Worm (Caenorhabditis elegans) whole organism, L4 larva: ENCODE measurements around the gene gyf-1.

Source experiments
- F10B5.3 ChIP-seq: sonication (generic microtip); optimal IDR thresholded peaks from 2 replicates; lab custom pipeline; 2016; ENCODE audit warnings: mild to moderate bottlenecking, missing genetic modification characterization, missing compliant biosample characterization
- T26A8.4 ChIP-seq: fragments of 200-800 bp; sonication (Bioruptor generic); IDR thresholded peaks from 2 replicates; pipeline ENCODE4 v1.3.6; 2022; ENCODE audit warnings: missing genetic modification characterization, missing compliant biosample characterization
- Y105C5A.15 ChIP-seq: fragments of 200-800 bp; sonication (Bioruptor generic); IDR thresholded peaks from 2 replicates; pipeline ENCODE4 v1.3.6; 2022; ENCODE audit warnings: missing genetic modification characterization, missing compliant biosample characterization
- Y48G9A.11 ChIP-seq: fragments of 200-800 bp; sonication (Bioruptor generic); IDR thresholded peaks from 2 replicates; pipeline ENCODE4 v1.3.6; 2022; ENCODE audit warnings: missing genetic modification reagents, missing genetic modification characterization, missing compliant biosample characterization
- aha-1 ChIP-seq: fragments of 150-350 bp; peaks from one replicate; lab custom pipeline; 2014; ENCODE audit warnings: missing biosample characterization, missing genetic modification characterization
- ceh-20 ChIP-seq: fragments of 200-800 bp; sonication (Bioruptor generic); IDR thresholded peaks from 2 replicates; pipeline ENCODE4 v1.3.6; 2022; ENCODE audit warnings: missing genetic modification reagents, missing genetic modification characterization, missing compliant biosample characterization
- ceh-62 ChIP-seq: sonication (generic microtip); optimal IDR thresholded peaks from 2 replicates; lab custom pipeline; 2017; ENCODE audit warnings: missing biosample characterization, missing genetic modification characterization
- ceh-82 ChIP-seq: sonication (generic microtip); optimal IDR thresholded peaks from 2 replicates; lab custom pipeline; 2017; ENCODE audit warnings: missing biosample characterization, missing genetic modification characterization
- daf-12 ChIP-seq: fragments of 150-350 bp; optimal IDR thresholded peaks from 2 replicates; lab custom pipeline; 2014; ENCODE audit warnings: missing biosample characterization, missing genetic modification reagents, missing genetic modification characterization
- daf-16 ChIP-seq, 3 experiments: sonication (generic microtip); optimal IDR thresholded peaks; 2 replicates each; lab custom pipeline; 2016 to 2017; ENCODE audit warnings: missing genetic modification characterization in 3 of 3, missing genetic modification reagents in 3 of 3, mild to moderate bottlenecking in 2 of 3, missing compliant biosample characterization in 2 of 3, missing biosample characterization in 1 of 3, moderate library complexity in 1 of 3
- daf-19 ChIP-seq: fragments of 200-800 bp; sonication (Bioruptor generic); conservative IDR thresholded peaks from 2 replicates; pipeline ENCODE4 v1.3.6; 2022; ENCODE audit warnings: missing genetic modification characterization, missing compliant biosample characterization
- dmd-6 ChIP-seq: fragments of 200-800 bp; sonication (Bioruptor generic); IDR thresholded peaks from 2 replicates; pipeline ENCODE4 v1.3.6; 2022; ENCODE audit warnings: missing genetic modification reagents, missing genetic modification characterization, missing compliant biosample characterization
- duxl-1 ChIP-seq: sonication (generic microtip); optimal IDR thresholded peaks from 2 replicates; lab custom pipeline; 2016; ENCODE audit warnings: mild to moderate bottlenecking, missing genetic modification characterization, moderate library complexity, missing compliant biosample characterization; ENCODE audit not compliant: poor library complexity
- dve-1 ChIP-seq: sonication (generic microtip); optimal IDR thresholded peaks from 2 replicates; lab custom pipeline; 2017; ENCODE audit warnings: antibody characterized with exemption, mild to moderate bottlenecking, missing genetic modification characterization, missing compliant biosample characterization; ENCODE audit not compliant: insufficient read depth
- egl-27 ChIP-seq: sonication (generic microtip); optimal IDR thresholded peaks from 3 replicates; lab custom pipeline; 2017; ENCODE audit warnings: missing biosample characterization, missing genetic modification reagents, missing genetic modification characterization
- hif-1 ChIP-seq, 2 experiments: sonication (generic microtip); optimal IDR thresholded peaks; 2 replicates each; lab custom pipeline; 2016 to 2017; ENCODE audit warnings: missing compliant biosample characterization in 2 of 2, missing genetic modification characterization in 2 of 2, missing genetic modification reagents in 2 of 2, missing genotype in 2 of 2, mild to moderate bottlenecking in 1 of 2
- hlh-11 ChIP-seq: fragments of 200-800 bp; sonication (Bioruptor generic); optimal IDR thresholded peaks from 2 replicates; lab custom pipeline; 2018; ENCODE audit warnings: mild to moderate bottlenecking, missing genetic modification characterization, missing compliant biosample characterization
- jun-1 ChIP-seq: fragments of 150-350 bp; optimal IDR thresholded peaks from 2 replicates; lab custom pipeline; 2014; ENCODE audit warnings: missing biosample characterization, missing genetic modification reagents, missing genetic modification characterization
- lin-1 ChIP-seq: fragments of 200-800 bp; sonication (Bioruptor generic); IDR thresholded peaks from 2 replicates; pipeline ENCODE4 v1.3.6; 2022; ENCODE audit warnings: missing genetic modification reagents, missing genetic modification characterization, missing compliant biosample characterization
- lin-39 ChIP-seq: fragments of 150-350 bp; optimal IDR thresholded peaks from 2 replicates; lab custom pipeline; 2014; ENCODE audit warnings: missing biosample characterization, missing genetic modification reagents, missing genetic modification characterization
- madf-5 ChIP-seq, 2 experiments: fragments of 200-800 bp; sonication (Bioruptor generic); IDR thresholded peaks; 2 replicates each; pipeline ENCODE4 v1.3.6; 2022; ENCODE audit warnings: missing compliant biosample characterization in 2 of 2, missing genetic modification characterization in 2 of 2
- madf-9 ChIP-seq: fragments of 200-800 bp; sonication (Bioruptor generic); conservative IDR thresholded peaks from 2 replicates; pipeline ENCODE4 v1.3.6; 2022; ENCODE audit warnings: missing genetic modification reagents, missing genetic modification characterization, missing compliant biosample characterization
- mdl-1 ChIP-seq, 2 experiments: fragments of 150-350 bp in 1 of 2; sonication (generic microtip) in 1 of 2; optimal IDR thresholded peaks; 2 replicates each; lab custom pipeline; 2014 to 2017; ENCODE audit warnings: missing biosample characterization in 2 of 2, missing genetic modification characterization in 2 of 2
- mep-1 ChIP-seq: fragments of 150-350 bp; sonication (generic microtip); optimal IDR thresholded peaks from 3 replicates; lab custom pipeline; 2014; ENCODE audit warnings: missing biosample characterization, missing genetic modification characterization
- nhr-10 ChIP-seq: fragments of 150-350 bp; optimal IDR thresholded peaks from 2 replicates; lab custom pipeline; 2014; ENCODE audit warnings: missing biosample characterization, missing genetic modification characterization
- nhr-28 ChIP-seq: fragments of 150-350 bp; optimal IDR thresholded peaks from 2 replicates; lab custom pipeline; 2014; ENCODE audit warnings: missing biosample characterization, missing genetic modification characterization
- nhr-42 ChIP-seq: fragments of 200-800 bp; sonication (Bioruptor generic); IDR thresholded peaks from 2 replicates; pipeline ENCODE4 v1.3.6; 2022; ENCODE audit warnings: missing genetic modification characterization, missing compliant biosample characterization
- nhr-48 ChIP-seq: sonication (generic microtip); optimal IDR thresholded peaks from 2 replicates; lab custom pipeline; 2016; ENCODE audit warnings: mild to moderate bottlenecking, missing genetic modification characterization, missing compliant biosample characterization
- nhr-76 ChIP-seq: fragments of 150-350 bp; optimal IDR thresholded peaks from 2 replicates; lab custom pipeline; 2014; ENCODE audit warnings: missing biosample characterization, missing genetic modification characterization
- php-3 ChIP-seq: fragments of 200-800 bp; sonication (Bioruptor generic); IDR thresholded peaks from 2 replicates; pipeline ENCODE4 v1.3.6; 2022; ENCODE audit warnings: missing genetic modification reagents, missing genetic modification characterization, missing compliant biosample characterization
- pqm-1 ChIP-seq: sonication (generic microtip); optimal IDR thresholded peaks from 2 replicates; lab custom pipeline; 2017; ENCODE audit warnings: missing biosample characterization, missing genetic modification characterization
- sdz-12 ChIP-seq: fragments of 200-800 bp; sonication (Bioruptor generic); optimal IDR thresholded peaks from 2 replicates; lab custom pipeline; 2018; ENCODE audit warnings: mild to moderate bottlenecking, missing genetic modification characterization, missing compliant biosample characterization
- spr-1 ChIP-seq: sonication (generic microtip); optimal IDR thresholded peaks from 2 replicates; lab custom pipeline; 2016; ENCODE audit warnings: mild to moderate bottlenecking, missing genetic modification characterization, missing compliant biosample characterization
- unc-39 ChIP-seq: sonication (generic microtip); optimal IDR thresholded peaks from 2 replicates; lab custom pipeline; 2017; ENCODE audit warnings: missing biosample characterization, missing genetic modification characterization
- unc-62 ChIP-seq, 3 experiments: fragments of 150-350 bp in 1 of 3; sonication (generic microtip); optimal IDR thresholded peaks in 2 of 3; peaks in 1 of 3; 1 replicate in 1 of 3; 2 replicates in 2 of 3; lab custom pipeline; 2014 to 2017; ENCODE audit warnings: missing biosample characterization in 3 of 3, missing genetic modification characterization in 3 of 3, missing genetic modification reagents in 3 of 3, missing genotype in 1 of 3
- vab-7 ChIP-seq: fragments of 200-800 bp; sonication (Bioruptor generic); IDR thresholded peaks from 2 replicates; pipeline ENCODE4 v1.3.6; 2022; ENCODE audit warnings: missing genetic modification reagents, missing genetic modification characterization, missing compliant biosample characterization
- zip-2 ChIP-seq: fragments of 150-350 bp; optimal IDR thresholded peaks from 2 replicates; lab custom pipeline; 2014; ENCODE audit warnings: missing biosample characterization, missing genetic modification characterization

The gyf-1 gene

ce11 chrII:6654284-6654683, 29.8 kb upstream of the gyf-1 start, which contains the start of gene T19D12.9:
T19D12.9 (minus strand) TSS chrII:6654384.
- TF ChIP-seq zip-2 (tag; lab: Kevin White, UChicago) (no peak), nhr-76 (tag; lab: Kevin White, UChicago) (no peak), aha-1 (tag; lab: Kevin White, UChicago) (no peak), daf-19 (no peak), vab-7 (GFP tag; lab: Robert Waterston, UW) (no peak), ceh-82 (no peak), T26A8.4 (GFP tag; lab: Robert Waterston, UW) (no peak), jun-1 (no peak), hif-1 (tag; optimal IDR thresholded peaks at IDR 0.05; lab: Kevin White, UChicago) (no peak), pqm-1 (tag; lab: Kevin White, UChicago) (no peak), egl-27 (tag; lab: Kevin White, UChicago) (no peak), spr-1 (no peak), lin-1 (no peak), madf-9 (GFP tag; lab: Robert Waterston, UW) (no peak), ceh-20 (GFP tag; lab: Robert Waterston, UW) (no peak), ceh-62 (tag; lab: Kevin White, UChicago) (no peak), mep-1 (tag; lab: Kevin White, UChicago) (no peak), sdz-12 (GFP tag; lab: Kevin White, UChicago) (no peak), nhr-10 (no peak)

ce11 chrII:6658766-6659165, 25.3 kb upstream of the gyf-1 start, which contains the start of gene T19D12.10:
T19D12.10 (minus strand) TSS chrII:6658866.
- TF ChIP-seq unc-39 (tag; lab: Kevin White, UChicago) (no peak), dmd-6 (GFP tag; lab: Robert Waterston, UW) (no peak), unc-62 (GFP tag; optimal IDR thresholded peaks at IDR 0.05 in 1 of 2; lab: Kevin White, UChicago) (peak in 1 of 2 experiments; percentile 42), unc-62 (tag; optimal IDR thresholded peaks at IDR 0.05; lab: Kevin White, UChicago) (no peak)

DNA sequence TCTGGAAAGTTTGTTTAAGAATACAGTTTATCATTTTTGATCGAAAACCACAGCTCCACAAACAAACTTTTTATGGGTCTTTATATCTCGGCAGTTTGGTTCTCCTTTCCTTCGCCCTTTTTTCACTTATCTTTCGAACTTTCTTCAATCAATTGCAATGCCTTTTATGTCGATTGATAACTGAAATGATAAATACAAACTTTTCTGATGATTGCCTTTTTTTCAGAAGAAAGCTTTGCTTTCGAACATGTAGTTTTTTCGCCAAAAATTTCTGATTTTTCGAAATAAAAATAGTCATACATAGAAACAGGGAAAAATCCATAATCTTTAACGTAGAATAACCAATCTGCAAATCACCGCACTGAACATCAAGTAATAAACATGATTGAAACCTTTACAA, 22.8 kb upstream of the gyf-1 start, which contains the start of gene T19D12.2:
T19D12.2 (plus strand) TSS at position 125 of the 400 bp plus-strand sequence.
- TF ChIP-seq nhr-28 (tag; lab: Kevin White, UChicago) = peak; percentile 19
- no peak for TF ChIP-seq daf-16 (GFP tag; optimal IDR thresholded peaks at IDR 0.05; lab: Kevin White, UChicago)
- TF ChIP-seq daf-16 (tag; optimal IDR thresholded peaks at IDR 0.05; lab: Kevin White, UChicago) = peak; percentile 45
- no peak for TF ChIP-seq madf-5 (GFP tag; IDR thresholded peaks at IDR 0.05; lab: Robert Waterston, UW)
- TF ChIP-seq dmd-6 (GFP tag; lab: Robert Waterston, UW) = peak; percentile 48; the same call in 1 of the 2 replicates
- TF ChIP-seq F10B5.3 = no peak
- TF ChIP-seq pqm-1 (tag; lab: Kevin White, UChicago) = peak; percentile 93
- TF ChIP-seq hlh-11 (tag; lab: Kevin White, UChicago) = peak; percentile 18
- TF ChIP-seq duxl-1 (tag; lab: Kevin White, UChicago) = no peak
- TF ChIP-seq daf-19 = no peak
- TF ChIP-seq mdl-1 (tag; optimal IDR thresholded peaks at IDR 0.05; lab: Kevin White, UChicago) = no peak
- no peak for TF ChIP-seq mep-1 (tag; lab: Kevin White, UChicago)
- no peak for TF ChIP-seq nhr-42
- peak; percentile 33 for TF ChIP-seq dve-1
- no peak for TF ChIP-seq Y48G9A.11 (GFP tag; lab: Robert Waterston, UW)
- TF ChIP-seq daf-12 (tag; lab: Kevin White, UChicago) = no peak
- peak; percentile 81; the same call in 1 of the 2 replicates for TF ChIP-seq php-3

- TF ChIP-seq dmd-6 (GFP tag; lab: Robert Waterston, UW) = peak; percentile 42; the same call in 1 of the 2 replicates
- no peak for TF ChIP-seq nhr-48 (tag; lab: Kevin White, UChicago)
- peak; percentile 52 for TF ChIP-seq dve-1
- TF ChIP-seq lin-39 (tag; lab: Kevin White, UChicago) = no peak
- no peak for TF ChIP-seq Y105C5A.15 (GFP tag; lab: Robert Waterston, UW)
- no peak for TF ChIP-seq daf-16 (GFP tag; optimal IDR thresholded peaks at IDR 0.05; lab: Kevin White, UChicago)
- peak; percentile 66 for TF ChIP-seq daf-16 (tag; optimal IDR thresholded peaks at IDR 0.05; lab: Kevin White, UChicago)
Observed at ce11 chrII:6663799-6664198, 20.2 kb upstream of the gyf-1 start.
